Fruit fly (Drosophila melanogaster): ENCODE results near the gene Octbeta1R.
A peak's percentile ranks its signal among the peaks of the same experiment; 100 is the strongest.

Gene Octbeta1R

DNA sequence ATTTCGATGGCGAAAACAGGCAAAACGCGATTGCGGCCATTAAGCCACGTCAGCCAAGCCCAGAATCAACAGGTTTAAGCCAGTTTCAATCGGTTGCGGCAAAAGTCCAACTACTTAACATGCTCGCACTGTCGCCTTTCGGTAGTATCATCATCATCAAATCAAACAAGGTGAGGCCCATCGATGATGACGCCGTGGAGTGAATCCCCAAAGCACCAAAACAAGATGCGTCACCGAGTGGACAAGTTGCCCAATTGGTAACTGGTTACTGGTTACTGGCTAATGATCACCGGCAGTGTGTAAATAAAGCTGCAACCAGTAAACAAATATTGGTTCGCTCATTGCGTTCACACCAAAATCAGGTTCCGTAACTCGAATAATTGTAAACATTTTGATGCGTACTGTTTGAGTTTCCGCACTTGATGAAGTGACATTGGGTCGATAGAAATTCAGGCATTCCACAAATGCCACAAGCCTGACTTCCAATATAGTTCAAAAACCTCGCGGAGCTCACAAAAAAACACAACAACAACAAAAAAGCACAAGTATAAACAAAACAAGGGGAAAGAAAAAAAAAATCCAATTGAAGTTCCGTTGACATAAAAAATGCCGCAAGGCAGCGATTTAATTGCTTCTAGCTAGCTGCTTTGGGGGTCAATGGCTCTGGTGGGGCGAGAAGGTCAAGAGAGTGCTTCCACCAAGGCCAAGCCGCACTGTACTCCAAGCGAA is 27.5 kb downstream of the Octbeta1R start (continued):
- TF ChIP-seq disco-r (GFP tag; optimal IDR thresholded peaks at IDR 0.05) (no peak), toy (GFP tag; IDR thresholded peaks at IDR 0.05) (no peak), row (GFP tag; IDR thresholded peaks at IDR 0.05) (no peak), Hr3 (GFP tag; optimal IDR thresholded peaks at IDR 0.05) (no peak), HLHmδ (GFP tag; optimal IDR thresholded peaks at IDR 0.05) (peak; percentile 75), CG9876 (GFP tag; optimal IDR thresholded peaks at IDR 0.05) (no peak), CG6654 (GFP tag; optimal IDR thresholded peaks at IDR 0.05) (no peak), Poxn (GFP tag; IDR thresholded peaks at IDR 0.05) (no peak), pho (GFP tag; optimal IDR thresholded peaks at IDR 0.05) (peak; percentile 27), Camta (GFP tag; optimal IDR thresholded peaks at IDR 0.05) (peak; percentile 54), Hr78 (GFP tag; optimal IDR thresholded peaks at IDR 0.05) (peak in 1 of 2 experiments; percentile 92), MESR4 (GFP tag; optimal IDR thresholded peaks at IDR 0.05) (peak; percentile 2), CG32532 (GFP tag; IDR thresholded peaks at IDR 0.05) (peak; percentile 48; the same call in 1 of the 2 replicates), CG7372 (GFP tag; IDR thresholded peaks at IDR 0.05) (no peak), jigr1 (GFP tag; IDR thresholded peaks at IDR 0.05) (no peak), dimm (GFP tag; IDR thresholded peaks at IDR 0.05) (no peak), CG6689 (GFP tag; IDR thresholded peaks at IDR 0.05) (no peak), B-H2 (GFP tag; optimal IDR thresholded peaks at IDR 0.05) (no peak), ci (GFP tag; IDR thresholded peaks at IDR 0.05) (peak; percentile 87), fd102C (GFP tag; optimal IDR thresholded peaks at IDR 0.05) (no peak), lilli (GFP tag; optimal IDR thresholded peaks at IDR 0.05) (no peak), CG6175 (GFP tag; IDR thresholded peaks at IDR 0.05) (no peak), Side (GFP tag; optimal IDR thresholded peaks at IDR 0.05) (peak; percentile 54), CG13624 (GFP tag; optimal IDR thresholded peaks at IDR 0.05) (no peak), CG2875 (GFP tag; optimal IDR thresholded peaks at IDR 0.05) (peak; percentile 79), mld (GFP tag; IDR thresholded peaks at IDR 0.05; ENCODE audit: partially characterized antibody) (no peak), CG12071 (GFP tag; optimal IDR thresholded peaks at IDR 0.05) (peak; percentile 87), lmd (GFP tag; IDR thresholded peaks at IDR 0.05) (0 out of 2 replicates have a peak, but pooled peaks have one; percentile 5), CG33213 (GFP tag; optimal IDR thresholded peaks at IDR 0.05) (peak; percentile 78), CG1233 (GFP tag; optimal IDR thresholded peaks at IDR 0.05) (peak; percentile 76), Sry-δ (GFP tag; optimal IDR thresholded peaks at IDR 0.05) (peak; percentile 9), danr (GFP tag; IDR thresholded peaks at IDR 0.05) (peak; percentile 35; the same call in 1 of the 2 replicates), HHEX (GFP tag; optimal IDR thresholded peaks at IDR 0.05) (peak; percentile 79), GATAe (GFP tag; conservative IDR thresholded peaks at IDR 0.05) (no peak), CG11723 (GFP tag; optimal IDR thresholded peaks at IDR 0.05) (peak; percentile 76), CG13123 (GFP tag; optimal IDR thresholded peaks at IDR 0.05) (peak; percentile 67), cas (GFP tag; IDR thresholded peaks at IDR 0.05) (0 out of 2 replicates have a peak, but pooled peaks have one; percentile 16), bigmax (GFP tag; optimal IDR thresholded peaks at IDR 0.05) (no peak), CG3838 (GFP tag; optimal IDR thresholded peaks at IDR 0.05) (peak; percentile 32), bcd (GFP tag; optimal IDR thresholded peaks at IDR 0.05) (no peak), CG12236 (GFP tag; optimal IDR thresholded peaks at IDR 0.05) (peak; percentile 74), stwl (tag; optimal IDR thresholded peaks at IDR 0.05) (no peak), CG10267 (tag; optimal IDR thresholded peaks at IDR 0.05) (no peak), Hey (tag; optimal IDR thresholded peaks at IDR 0.05) (no peak), CG17829 (tag; optimal IDR thresholded peaks at IDR 0.05) (no peak), Drgx (GFP tag; IDR thresholded peaks at IDR 0.05) (no peak), CG31441 (GFP tag; IDR thresholded peaks at IDR 0.05) (peak; percentile 56), ro (GFP tag; IDR thresholded peaks at IDR 0.05) (no peak), zfh1 (GFP tag; IDR thresholded peaks at IDR 0.05) (peak; percentile 41; the same call in 2 of the 3 replicates), CG3163 (GFP tag; optimal IDR thresholded peaks at IDR 0.05) (peak; percentile 4)
